Fruit fly (Drosophila melanogaster) whole organism, embryonic: ENCODE measurements around the gene CNPYb.
A peak's percentile ranks its signal among the peaks of the same experiment; 100 is the strongest.

Experiments
- Adf1 ChIP-seq: fragments of 200-800 bp; sonication (Bioruptor generic); IDR thresholded peaks from 2 replicates; pipeline ENCODE4 v1.3.6; 2022; ENCODE audit warnings: missing biosample characterization, missing genetic modification characterization
- Awh ChIP-seq: fragments of 200-800 bp; sonication (Bioruptor generic); IDR thresholded peaks from 2 replicates; pipeline ENCODE4, ENCODE4 v1.3.6; 2022; ENCODE audit warnings: missing biosample characterization, missing genetic modification characterization
- B-H1 ChIP-seq: fragments of 200-800 bp; sonication (Bioruptor generic); IDR thresholded peaks from 3 replicates; pipeline ENCODE4 v1.3.6; 2022; ENCODE audit warnings: missing biosample characterization, missing genetic modification characterization
- Blimp-1 ChIP-seq: fragments of 200-800 bp; sonication (Bioruptor generic); optimal IDR thresholded peaks from 3 replicates; lab custom pipeline; 2018; ENCODE audit warnings: missing biosample characterization, missing genetic modification characterization, mild to moderate bottlenecking, moderate library complexity, missing genetic modification reagents
- Bteb2 ChIP-seq: fragments of 200-800 bp; sonication (Bioruptor generic); optimal IDR thresholded peaks from 2 replicates; lab custom pipeline; 2016; ENCODE audit warnings: missing biosample characterization, missing genetic modification characterization
- CG10431 ChIP-seq: fragments of 200-800 bp; sonication (Bioruptor generic); optimal IDR thresholded peaks from 3 replicates; lab custom pipeline; 2018; ENCODE audit warnings: missing biosample characterization, mild to moderate bottlenecking, missing genetic modification characterization
- CG11696 ChIP-seq: fragments of 200-800 bp; sonication (Bioruptor generic); IDR thresholded peaks from 2 replicates; pipeline ENCODE4 v1.3.6; 2022; ENCODE audit warnings: missing biosample characterization, missing genetic modification characterization
- CG12236 ChIP-seq: fragments of 200-800 bp; sonication (Bioruptor generic); optimal IDR thresholded peaks from 2 replicates; lab custom pipeline; 2016; ENCODE audit warnings: missing biosample characterization, missing genetic modification characterization
- CG13624 ChIP-seq: fragments of 200-800 bp; sonication (Bioruptor generic); optimal IDR thresholded peaks from 2 replicates; lab custom pipeline; 2016; ENCODE audit warnings: missing biosample characterization, missing genetic modification characterization
- CG1602 ChIP-seq: fragments of 200-800 bp; sonication (Bioruptor generic); optimal IDR thresholded peaks from 3 replicates; lab custom pipeline; 2016; ENCODE audit warnings: missing biosample characterization, missing genetic modification characterization
- CG17359 ChIP-seq: fragments of 200-800 bp; sonication (Bioruptor generic); optimal IDR thresholded peaks from 3 replicates; lab custom pipeline; 2018; ENCODE audit warnings: missing biosample characterization, mild to moderate bottlenecking, missing genetic modification characterization, moderate library complexity
- CG17568 ChIP-seq: fragments of 200-800 bp; sonication (Bioruptor generic); optimal IDR thresholded peaks from 2 replicates; lab custom pipeline; 2018; ENCODE audit warnings: missing biosample characterization, mild to moderate bottlenecking, missing genetic modification characterization, moderate library complexity
- CG2875 ChIP-seq: fragments of 200-800 bp; sonication (Bioruptor generic); optimal IDR thresholded peaks from 2 replicates; lab custom pipeline; 2017; ENCODE audit warnings: missing biosample characterization, mild to moderate bottlenecking, missing genetic modification characterization, missing genetic modification reagents
- CG33557 ChIP-seq: fragments of 200-800 bp; sonication (Bioruptor generic); optimal IDR thresholded peaks from 2 replicates; lab custom pipeline; 2019; ENCODE audit warnings: missing biosample characterization, mild to moderate bottlenecking, missing genetic modification characterization, moderate library complexity
- CG6175 ChIP-seq: fragments of 200-800 bp; sonication (Bioruptor generic); IDR thresholded peaks from 3 replicates; pipeline ENCODE4 v1.3.6; 2022; ENCODE audit warnings: missing biosample characterization, missing genetic modification characterization
- CG6765 ChIP-seq: fragments of 200-800 bp; sonication (Bioruptor generic); optimal IDR thresholded peaks from 3 replicates; lab custom pipeline; 2017; ENCODE audit warnings: missing biosample characterization, mild to moderate bottlenecking, missing genetic modification characterization
- CG7357 ChIP-seq: fragments of 200-800 bp; sonication (Bioruptor generic); IDR thresholded peaks from 3 replicates; pipeline ENCODE4 v1.3.6; 2022; ENCODE audit warnings: missing biosample characterization, missing genetic modification characterization
- CG7963 ChIP-seq: fragments of 200-800 bp; sonication (Bioruptor generic); IDR thresholded peaks from 3 replicates; pipeline ENCODE4 v1.3.6; 2022; ENCODE audit warnings: missing biosample characterization, missing genetic modification characterization; ENCODE audit not compliant: partially characterized antibody
- CG8765 ChIP-seq: fragments of 200-800 bp; sonication (Bioruptor generic); IDR thresholded peaks from 2 replicates; pipeline ENCODE4 v1.3.6; 2022; ENCODE audit warnings: missing biosample characterization, missing genetic modification characterization
- CG9437 ChIP-seq: fragments of 200-800 bp; sonication (Bioruptor generic); optimal IDR thresholded peaks from 2 replicates; lab custom pipeline; 2018; ENCODE audit warnings: missing biosample characterization, mild to moderate bottlenecking, missing genetic modification characterization
- CoRest ChIP-seq: fragments of 200-800 bp; sonication (Bioruptor generic); optimal IDR thresholded peaks from 3 replicates; lab custom pipeline; 2018; ENCODE audit warnings: missing biosample characterization, mild to moderate bottlenecking, missing genetic modification characterization, moderate library complexity
- Dip2 ChIP-seq: fragments of 200-800 bp; sonication (Bioruptor generic); IDR thresholded peaks from 2 replicates; pipeline ENCODE4 v1.3.6; 2022; ENCODE audit warnings: missing biosample characterization, missing genetic modification characterization
- Dll ChIP-seq: fragments of 200-800 bp; sonication (Bioruptor generic); IDR thresholded peaks from 4 replicates; pipeline ENCODE4 v1.3.6; 2022; ENCODE audit warnings: missing biosample characterization, missing genetic modification characterization; ENCODE audit not compliant: partially characterized antibody
- Eip74EF ChIP-seq, 2 experiments: fragments of 200-800 bp in 1 of 2; fragments of >200 bp in 1 of 2; sonication (Bioruptor generic) in 1 of 2; optimal IDR thresholded peaks; 2 replicates each; lab custom pipeline; 2017 to 2019; ENCODE audit warnings: missing biosample characterization in 2 of 2, missing genetic modification characterization in 2 of 2, mild to moderate bottlenecking in 1 of 2, moderate library complexity in 1 of 2
- Hand ChIP-seq: fragments of 200-800 bp; sonication (Bioruptor generic); optimal IDR thresholded peaks from 2 replicates; lab custom pipeline; 2017; ENCODE audit warnings: mild to moderate bottlenecking, missing biosample characterization, missing genetic modification reagents, missing genetic modification characterization
- Hr3 ChIP-seq: fragments of 200-800 bp; sonication (Bioruptor generic); optimal IDR thresholded peaks from 3 replicates; lab custom pipeline; 2016; ENCODE audit warnings: missing biosample characterization, missing genetic modification characterization
- Hr51 ChIP-seq, 2 experiments: fragments of 200-800 bp; sonication (Bioruptor generic); optimal IDR thresholded peaks; 2 replicates in 1 of 2; 3 replicates in 1 of 2; lab custom pipeline; 2016 to 2018; ENCODE audit warnings: missing biosample characterization in 2 of 2, missing genetic modification characterization in 2 of 2, mild to moderate bottlenecking in 1 of 2, moderate library complexity in 1 of 2
- Lim3 ChIP-seq: fragments of 200-800 bp; sonication (Bioruptor generic); IDR thresholded peaks from 2 replicates; pipeline ENCODE4 v1.3.6; 2022; ENCODE audit warnings: missing biosample characterization, missing genetic modification characterization
- MBD-R2 ChIP-seq: fragments of 200-800 bp; sonication (Bioruptor generic); IDR thresholded peaks from 2 replicates; pipeline ENCODE4 v1.3.6; 2022; ENCODE audit warnings: missing biosample characterization, missing genetic modification characterization
- Nf-YC ChIP-seq: fragments of 200-800 bp; optimal IDR thresholded peaks from 3 replicates; lab custom pipeline; 2019; ENCODE audit warnings: missing biosample characterization, mild to moderate bottlenecking, missing genetic modification characterization, moderate library complexity
- Sin3A ChIP-seq: fragments of >200 bp; optimal IDR thresholded peaks from 2 replicates; lab custom pipeline; 2018
- Spps ChIP-seq: fragments of 200-800 bp; sonication (Bioruptor generic); optimal IDR thresholded peaks from 2 replicates; lab custom pipeline; 2018; ENCODE audit warnings: missing biosample characterization, mild to moderate bottlenecking, missing genetic modification characterization
- Sry-δ ChIP-seq: fragments of 200-800 bp; sonication (Bioruptor generic); optimal IDR thresholded peaks from 2 replicates; lab custom pipeline; 2016; ENCODE audit warnings: missing biosample characterization, missing genetic modification characterization
- Stat92E ChIP-seq, 3 experiments: fragments of >200 bp in 2 of 3; fragments of 200-800 bp in 1 of 3; sonication (Bioruptor generic) in 1 of 3; optimal IDR thresholded peaks; 2 replicates each; lab custom pipeline; 2017 to 2019; ENCODE audit warnings: missing biosample characterization in 3 of 3, missing genetic modification characterization in 3 of 3, mild to moderate bottlenecking in 1 of 3, moderate library complexity in 1 of 3
- ab ChIP-seq: fragments of 200-800 bp; sonication (Bioruptor generic); optimal IDR thresholded peaks from 2 replicates; lab custom pipeline; 2016; ENCODE audit warnings: missing biosample characterization, missing genetic modification characterization
- ac ChIP-seq: fragments of 200-800 bp; sonication (Bioruptor generic); optimal IDR thresholded peaks from 3 replicates; lab custom pipeline; 2017; ENCODE audit warnings: missing biosample characterization, mild to moderate bottlenecking, missing genetic modification characterization
- chm ChIP-seq: fragments of 200-800 bp; sonication (Bioruptor generic); IDR thresholded peaks from 2 replicates; pipeline ENCODE4 v1.3.6; 2022; ENCODE audit warnings: missing biosample characterization, missing genetic modification characterization
- cwo ChIP-seq: fragments of 200-800 bp; sonication (Bioruptor generic); optimal IDR thresholded peaks from 3 replicates; lab custom pipeline; 2017; ENCODE audit warnings: missing biosample characterization, missing genetic modification characterization, mild to moderate bottlenecking, moderate library complexity, missing genetic modification reagents
- dysf ChIP-seq: fragments of 200-800 bp; sonication (Bioruptor generic); IDR thresholded peaks from 3 replicates; pipeline ENCODE4 v1.3.6; 2022; ENCODE audit warnings: missing biosample characterization, missing genetic modification characterization
- kni ChIP-seq: fragments of 200-800 bp; sonication (Bioruptor generic); optimal IDR thresholded peaks from 3 replicates; lab custom pipeline; 2017; ENCODE audit warnings: mild to moderate bottlenecking, missing biosample characterization, missing genetic modification reagents, missing genetic modification characterization
- lmd ChIP-seq: fragments of 200-800 bp; sonication (Bioruptor generic); IDR thresholded peaks from 2 replicates; pipeline ENCODE4 v1.3.6; 2022; ENCODE audit warnings: missing biosample characterization, missing genetic modification characterization
- lov ChIP-seq, 2 experiments: fragments of 200-800 bp in 1 of 2; fragments of >200 bp in 1 of 2; sonication (Bioruptor generic) in 1 of 2; IDR thresholded peaks in 1 of 2; optimal IDR thresholded peaks in 1 of 2; 2 replicates in 1 of 2; 3 replicates in 1 of 2; pipeline versions ENCODE4 v1.3.6 to Lab custom; 2017 to 2022; ENCODE audit warnings: missing biosample characterization in 1 of 2, missing genetic modification characterization in 1 of 2
- nerfin-1 ChIP-seq: fragments of 200-800 bp; sonication (Bioruptor generic); optimal IDR thresholded peaks from 3 replicates; lab custom pipeline; 2019; ENCODE audit warnings: missing biosample characterization, mild to moderate bottlenecking, missing genetic modification characterization, moderate library complexity
- stc ChIP-seq: fragments of 200-800 bp; sonication (Bioruptor generic); IDR thresholded peaks from 2 replicates; pipeline ENCODE4 v1.3.6; 2022; ENCODE audit warnings: missing biosample characterization, missing genetic modification characterization
- stwl ChIP-seq: fragments of 200-800 bp; sonication (Bioruptor generic); optimal IDR thresholded peaks from 3 replicates; lab custom pipeline; 2018; ENCODE audit warnings: missing biosample characterization, mild to moderate bottlenecking, missing genetic modification characterization, moderate library complexity
- ttk ChIP-seq: fragments of 200-800 bp; sonication (Bioruptor generic); IDR thresholded peaks from 2 replicates; pipeline ENCODE4 v2.1.2; 2022; ENCODE audit warnings: missing biosample characterization, missing genetic modification characterization
- tup ChIP-seq: fragments of 200-800 bp; sonication (Bioruptor generic); optimal IDR thresholded peaks from 2 replicates; lab custom pipeline; 2016; ENCODE audit warnings: missing biosample characterization, mild to moderate bottlenecking, missing genetic modification characterization, moderate library complexity

Gene CNPYb

DNA sequence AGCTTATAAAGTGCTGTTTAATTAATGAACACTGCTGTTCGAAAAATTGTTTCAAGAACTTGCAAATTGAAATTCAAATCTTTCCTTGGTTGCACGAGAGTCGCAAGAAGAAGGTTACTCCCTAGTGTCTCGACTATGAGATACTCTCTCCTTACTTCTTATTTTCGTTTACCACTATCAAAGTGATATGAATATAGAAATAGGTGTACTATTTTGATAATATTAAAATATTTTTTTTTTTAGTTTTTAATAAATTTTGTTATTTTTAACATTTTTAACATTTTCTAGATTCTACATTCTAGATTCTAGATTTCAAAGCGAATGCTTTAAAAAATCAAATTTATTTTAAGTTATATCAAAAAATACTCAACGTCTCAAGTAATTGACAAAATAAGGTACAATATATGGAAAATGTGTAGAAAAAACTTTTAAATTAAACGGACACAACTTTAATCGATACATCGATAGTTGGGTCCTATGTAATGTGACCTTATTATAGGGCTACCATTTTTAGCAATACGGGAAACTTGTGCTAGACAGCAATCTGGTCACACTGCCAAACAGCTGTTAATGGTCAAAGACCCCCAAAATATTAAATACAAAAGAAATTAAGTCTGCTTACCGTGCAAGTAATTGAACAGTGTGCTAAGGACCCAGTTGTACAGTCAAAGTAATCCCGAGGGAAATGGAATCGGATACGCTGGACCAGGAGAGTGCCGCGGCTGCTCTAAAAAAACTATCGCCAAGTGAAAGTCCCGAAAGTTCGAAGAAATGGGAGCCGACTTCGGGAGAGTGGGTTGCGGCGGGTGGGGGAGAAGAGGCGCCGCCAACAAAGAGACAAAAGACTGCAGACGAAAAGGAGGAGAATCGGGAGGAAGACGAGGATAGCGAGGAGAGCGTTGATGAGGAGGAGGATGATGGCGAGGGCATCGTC, 3.6 kb downstream of the CNPYb start, which contains the start of gene MESR6 (continued):
- TF ChIP-seq tup (GFP tag; lab: Kevin White, UChicago) (no peak), stwl (tag; lab: Kevin White, UChicago) (peak; percentile 95), CG1602 (GFP tag; lab: Kevin White, UChicago) (no peak), Awh (peak; percentile 11; the same call in 1 of the 2 replicates), Dip2 (GFP tag; lab: Robert Waterston, UW) (no peak), Bteb2 (GFP tag; lab: Kevin White, UChicago) (no peak), Lim3 (GFP tag; lab: Robert Waterston, UW) (no peak), CG17359 (tag; lab: Kevin White, UChicago) (peak; percentile 12), dysf (GFP tag; lab: Robert Waterston, UW) (no peak; the same call in 2 of the 3 replicates), Hr51 (GFP tag; optimal IDR thresholded peaks at IDR 0.05; lab: Kevin White, UChicago) (peak in 1 of 2 experiments; percentile 61), Hr3 (GFP tag; lab: Kevin White, UChicago) (no peak), chm (GFP tag; lab: Robert Waterston, UW) (no peak), Dll (GFP tag; lab: Robert Waterston, UW) (peak; percentile 88), CG9437 (GFP tag; lab: Kevin White, UChicago) (peak; percentile 27), B-H1 (GFP tag; lab: Robert Waterston, UW) (no peak), CG12236 (GFP tag; lab: Kevin White, UChicago) (no peak), nerfin-1 (tag; lab: Kevin White, UChicago) (no peak), Sin3A (peak; percentile 15), Blimp-1 (GFP tag; lab: Kevin White, UChicago) (no peak), Spps (no peak), CG11696 (GFP tag; lab: Robert Waterston, UW) (no peak), ttk (GFP tag; lab: Robert Waterston, UW) (no peak), CG6175 (no peak), MBD-R2 (GFP tag; lab: Robert Waterston, UW) (peak; percentile 93), CG8765 (GFP tag; lab: Robert Waterston, UW) (no peak), Hand (GFP tag; lab: Kevin White, UChicago) (peak; percentile 35), cwo (no peak), CG7357 (no peak), Eip74EF (GFP tag; optimal IDR thresholded peaks at IDR 0.05; lab: Kevin White, UChicago) (no peak), ab (GFP tag; lab: Kevin White, UChicago) (no peak), CG10431 (GFP tag; lab: Kevin White, UChicago) (no peak), CG2875 (GFP tag; lab: Kevin White, UChicago) (no peak), Adf1 (GFP tag; lab: Robert Waterston, UW) (no peak), lov (optimal IDR thresholded peaks at IDR 0.05; lab: Kevin White, UChicago) (no peak), lov (GFP tag; IDR thresholded peaks at IDR 0.05; lab: Robert Waterston, UW) (no peak), CG33557 (no peak), CG17568 (no peak), CG6765 (GFP tag; lab: Kevin White, UChicago) (no peak), CoRest (tag; lab: Kevin White, UChicago) (peak; percentile 47), stc (0 out of 2 replicates have a peak, but pooled peaks have one; percentile 23), Sry-δ (peak; percentile 79), CG7963 (GFP tag; lab: Robert Waterston, UW) (peak; percentile 70; the same call in 2 of the 3 replicates), lmd (peak; percentile 13; the same call in 1 of the 2 replicates), kni (GFP tag; lab: Kevin White, UChicago) (no peak), CG13624 (GFP tag; lab: Kevin White, UChicago) (no peak), ac (GFP tag; lab: Kevin White, UChicago) (no peak), Nf-YC (tag; lab: Kevin White, UChicago) (no peak), Stat92E (GFP tag; optimal IDR thresholded peaks at IDR 0.05; lab: Kevin White, UChicago) (peak in 1 of 3 experiments; percentile 75)
